Worm (Caenorhabditis elegans): ENCODE measurements around the gene Y57E12AL.1.
A peak's percentile ranks its signal among the peaks of the same experiment; 100 is the strongest.

Gene Y57E12AL.1

ce11 chrV:7065226-7065625, 4.9 kb downstream of the Y57E12AL.1 start, which contains the start of gene Y57E12AR.1:
Gene Y57E12AR.1 (minus strand): TSS chrV:7065326.
- TF ChIP-seq dmd-8 (GFP tag; IDR thresholded peaks at IDR 0.05) (no peak), snpc-1.2 (GFP tag; IDR thresholded peaks at IDR 0.05) (no peak), madf-5 (GFP tag; IDR thresholded peaks at IDR 0.05) (no peak), ztf-7 (tag; optimal IDR thresholded peaks at IDR 0.05) (no peak), ceh-20 (GFP tag; IDR thresholded peaks at IDR 0.05) (no peak)

- no peak for TF ChIP-seq lin-1 (GFP tag; IDR thresholded peaks at IDR 0.05)
- TF ChIP-seq unc-62 (GFP tag; optimal IDR thresholded peaks at IDR 0.05 in 1 of 2) = peak in 1 of 2 experiments; percentile 59
- no peak for TF ChIP-seq unc-62 (tag; optimal IDR thresholded peaks at IDR 0.05)
Measured at ce11 chrV:7068861-7069260, 8.5 kb downstream of the Y57E12AL.1 start.

ce11 chrV:7069605-7070004, 9.3 kb downstream of the Y57E12AL.1 start:
- TF ChIP-seq ceh-20 (GFP tag; IDR thresholded peaks at IDR 0.05) (no peak), mxl-2 (GFP tag; conservative IDR thresholded peaks at IDR 0.05) (no peak), aly-2 (tag; optimal IDR thresholded peaks at IDR 0.05) (no peak), mdt-29 (GFP tag; IDR thresholded peaks at IDR 0.05) (no peak), mes-2 (tag; optimal IDR thresholded peaks at IDR 0.05; ENCODE audit: poor library complexity, severe bottlenecking) (peak; percentile 9), nhr-41 (GFP tag; IDR thresholded peaks at IDR 0.05) (no peak), ceh-28 (tag; optimal IDR thresholded peaks at IDR 0.05) (no peak), nhr-6 (tag; optimal IDR thresholded peaks at IDR 0.05) (no peak), madf-5 (GFP tag; IDR thresholded peaks at IDR 0.05) (0 out of 4 replicates have a peak, but pooled peaks of 1 of the 2 experiments have one; percentile 29), R02D3.7 (tag; optimal IDR thresholded peaks at IDR 0.05) (no peak), nhr-76 (tag; optimal IDR thresholded peaks at IDR 0.05) (no peak), lim-7 (GFP tag; IDR thresholded peaks at IDR 0.05) (0 out of 2 replicates have a peak, but pooled peaks have one; percentile 54), snpc-1.2 (GFP tag; IDR thresholded peaks at IDR 0.05) (0 out of 2 replicates have a peak, but pooled peaks have one; percentile 11), ztf-7 (tag; optimal IDR thresholded peaks at IDR 0.05) (no peak), hif-1 (tag; optimal IDR thresholded peaks at IDR 0.05) (no peak), T26A8.4 (GFP tag; IDR thresholded peaks at IDR 0.05) (no peak), nhr-48 (tag; optimal IDR thresholded peaks at IDR 0.05) (no peak), egl-43 (GFP tag; IDR thresholded peaks at IDR 0.05) (0 out of 2 replicates have a peak, but pooled peaks have one; percentile 30), hmg-1.1 (GFP tag; IDR thresholded peaks at IDR 0.05) (no peak), pha-4 (GFP tag; IDR thresholded peaks at IDR 0.05) (no peak), pha-4 (tag; optimal IDR thresholded peaks at IDR 0.05) (no peak), set-16 (GFP tag; IDR thresholded peaks at IDR 0.05) (no peak), Y48G9A.11 (GFP tag; IDR thresholded peaks at IDR 0.05) (no peak)

- TF ChIP-seq D1046.2 (GFP tag; IDR thresholded peaks at IDR 0.05) (no peak), ztf-11 (tag; optimal IDR thresholded peaks at IDR 0.05) (no peak)
Measured at ce11 chrV:7072309-7072708, 12.0 kb downstream of the Y57E12AL.1 start, which contains the start of gene F27B10.1. Gene F27B10.1 (plus strand): TSS chrV:7072609.

- TF ChIP-seq hif-1 (tag; optimal IDR thresholded peaks at IDR 0.05) (no peak), ceh-32 (tag; optimal IDR thresholded peaks at IDR 0.05; ENCODE audit: poor library complexity) (no peak), daf-19 (GFP tag; conservative IDR thresholded peaks at IDR 0.05) (no peak), sdz-12 (GFP tag; optimal IDR thresholded peaks at IDR 0.05) (no peak), daf-16 (GFP tag; optimal IDR thresholded peaks at IDR 0.05) (no peak), daf-16 (tag; optimal IDR thresholded peaks at IDR 0.05) (peak; percentile 51), nhr-102 (tag; optimal IDR thresholded peaks at IDR 0.05) (peak; percentile 5), nhr-10 (tag; optimal IDR thresholded peaks at IDR 0.05) (no peak), Y75B8A.6 (GFP tag; IDR thresholded peaks at IDR 0.05) (no peak), unc-39 (tag; optimal IDR thresholded peaks at IDR 0.05) (no peak), lin-1 (GFP tag; IDR thresholded peaks at IDR 0.05) (0 out of 2 replicates have a peak, but pooled peaks have one; percentile 18), ces-1 (GFP tag; optimal IDR thresholded peaks at IDR 0.05) (no peak), nhr-76 (tag; optimal IDR thresholded peaks at IDR 0.05) (no peak), zfp-2 (tag; optimal IDR thresholded peaks at IDR 0.05) (no peak), zfp-3 (GFP tag; conservative IDR thresholded peaks at IDR 0.05) (no peak), ztf-7 (tag; optimal IDR thresholded peaks at IDR 0.05) (no peak), zip-11 (GFP tag; IDR thresholded peaks at IDR 0.05) (no peak), mxl-3 (GFP tag; optimal IDR thresholded peaks at IDR 0.05) (peak; percentile 19), hlh-11 (tag; optimal IDR thresholded peaks at IDR 0.05) (peak; percentile 61), F49E8.2 (tag; optimal IDR thresholded peaks at IDR 0.05; ENCODE audit: borderline replicate concordance) (no peak)
Measured at ce11 chrV:7075646-7076045, 15.3 kb downstream of the Y57E12AL.1 start, which contains the start of gene npa-1. Gene npa-1 (plus strand): TSS chrV:7075787.

All from whole organism, L4 larva.